Worm (Caenorhabditis elegans) whole organism, late embryonic: Measurements from ENCODE around the gene F53A2.3.

ENCODE experiments used
- C08G9.2 ChIP-seq: sonication (generic microtip); optimal IDR thresholded peaks from 2 replicates; lab custom pipeline; 2016; ENCODE audit warnings: mild to moderate bottlenecking, missing genetic modification characterization, moderate library complexity, missing compliant biosample characterization
- F13H6.1 ChIP-seq: sonication (generic microtip); optimal IDR thresholded peaks from 2 replicates; lab custom pipeline; 2016; ENCODE audit warnings: missing genetic modification characterization, missing compliant biosample characterization
- ahr-1 ChIP-seq: sonication (generic microtip); optimal IDR thresholded peaks from 2 replicates; lab custom pipeline; 2016; ENCODE audit warnings: missing genetic modification characterization, missing compliant biosample characterization
- ama-1 ChIP-seq: fragments of 150-350 bp; optimal IDR thresholded peaks from 2 replicates; lab custom pipeline; 2014
- ceh-2 ChIP-seq: sonication (generic microtip); optimal IDR thresholded peaks from 2 replicates; lab custom pipeline; 2016; ENCODE audit warnings: missing genotype, missing genetic modification characterization, missing compliant biosample characterization
- ceh-24 ChIP-seq: sonication (generic microtip); optimal IDR thresholded peaks from 2 replicates; lab custom pipeline; 2016; ENCODE audit warnings: mild to moderate bottlenecking, missing genetic modification characterization, missing compliant biosample characterization
- ceh-30 ChIP-seq: fragments of 150-350 bp; optimal IDR thresholded peaks from 2 replicates; lab custom pipeline; 2014; ENCODE audit warnings: missing biosample characterization, missing genetic modification characterization
- ceh-34 ChIP-seq: sonication (generic microtip); optimal IDR thresholded peaks from 2 replicates; lab custom pipeline; 2016; ENCODE audit warnings: mild to moderate bottlenecking, missing genetic modification characterization, missing compliant biosample characterization
- ceh-9 ChIP-seq: sonication (generic microtip); optimal IDR thresholded peaks from 2 replicates; lab custom pipeline; 2016; ENCODE audit warnings: mild to moderate bottlenecking, missing genetic modification characterization, inconsistent platforms, missing compliant biosample characterization
- che-1 ChIP-seq: sonication (generic microtip); optimal IDR thresholded peaks from 2 replicates; lab custom pipeline; 2016; ENCODE audit warnings: mild to moderate bottlenecking, missing genetic modification characterization, missing compliant biosample characterization
- dmd-4 ChIP-seq: sonication (generic microtip); optimal IDR thresholded peaks from 2 replicates; lab custom pipeline; 2016; ENCODE audit warnings: borderline replicate concordance, missing genetic modification characterization, missing compliant biosample characterization
- dve-1 ChIP-seq: sonication (generic microtip); optimal IDR thresholded peaks from 2 replicates; lab custom pipeline; 2017; ENCODE audit warnings: antibody characterized with exemption, mild to moderate bottlenecking, missing genetic modification characterization, missing compliant biosample characterization
- elt-2 ChIP-seq: sonication (generic microtip); optimal IDR thresholded peaks from 2 replicates; lab custom pipeline; 2016; ENCODE audit warnings: missing genetic modification reagents, missing genetic modification characterization, missing compliant biosample characterization
- fax-1 ChIP-seq: sonication (generic microtip); optimal IDR thresholded peaks from 2 replicates; lab custom pipeline; 2016; ENCODE audit warnings: missing genotype, missing genetic modification characterization, missing compliant biosample characterization
- fkh-10 ChIP-seq: fragments of 150-350 bp; optimal IDR thresholded peaks from 2 replicates; lab custom pipeline; 2014; ENCODE audit warnings: missing biosample characterization, missing genetic modification reagents, missing genetic modification characterization
- fkh-6 ChIP-seq: sonication (generic microtip); optimal IDR thresholded peaks from 2 replicates; lab custom pipeline; 2016; ENCODE audit warnings: missing genetic modification characterization, missing compliant biosample characterization
- hlh-15 ChIP-seq: sonication (generic microtip); optimal IDR thresholded peaks from 2 replicates; lab custom pipeline; 2016; ENCODE audit warnings: missing genetic modification characterization, missing compliant biosample characterization
- hlh-30 ChIP-seq: sonication (generic microtip); optimal IDR thresholded peaks from 2 replicates; lab custom pipeline; 2017; ENCODE audit warnings: antibody characterized with exemption, missing genetic modification characterization, missing compliant biosample characterization; ENCODE audit not compliant: insufficient read depth
- hlh-8 ChIP-seq: sonication (generic microtip); optimal IDR thresholded peaks from 2 replicates; lab custom pipeline; 2016; ENCODE audit warnings: missing genotype, missing genetic modification characterization, missing compliant biosample characterization
- lin-11 ChIP-seq: fragments of 200-800 bp; sonication (Bioruptor generic); optimal IDR thresholded peaks from 2 replicates; lab custom pipeline; 2018; ENCODE audit warnings: mild to moderate bottlenecking, missing genetic modification characterization, missing compliant biosample characterization
- madf-2 ChIP-seq: sonication (generic microtip); optimal IDR thresholded peaks from 2 replicates; lab custom pipeline; 2017; ENCODE audit warnings: missing genetic modification characterization, missing compliant biosample characterization
- mec-3 ChIP-seq: sonication (generic microtip); optimal IDR thresholded peaks from 2 replicates; lab custom pipeline; 2016; ENCODE audit warnings: borderline replicate concordance, missing genetic modification characterization, missing compliant biosample characterization
- nfya-1 ChIP-seq: sonication (generic microtip); optimal IDR thresholded peaks from 2 replicates; lab custom pipeline; 2017; ENCODE audit warnings: missing genetic modification characterization, mild to moderate bottlenecking, missing compliant biosample characterization, antibody characterized with exemption, moderate library complexity
- nhr-11 ChIP-seq: fragments of 150-350 bp; optimal IDR thresholded peaks from 2 replicates; lab custom pipeline; 2014; ENCODE audit warnings: missing biosample characterization, missing genetic modification characterization
- npax-4 ChIP-seq: sonication (generic microtip); optimal IDR thresholded peaks from 2 replicates; lab custom pipeline; 2016; ENCODE audit warnings: missing genetic modification characterization, missing compliant biosample characterization
- odd-2 ChIP-seq: sonication (generic microtip); optimal IDR thresholded peaks from 2 replicates; lab custom pipeline; 2017; ENCODE audit warnings: antibody characterized with exemption, mild to moderate bottlenecking, missing genetic modification characterization, missing compliant biosample characterization
- pat-9 ChIP-seq: fragments of 200-800 bp; sonication (Bioruptor generic); optimal IDR thresholded peaks from 2 replicates; lab custom pipeline; 2018; ENCODE audit warnings: mild to moderate bottlenecking, missing genetic modification characterization, moderate library complexity, missing compliant biosample characterization
- pax-1 ChIP-seq: fragments of 150-350 bp; optimal IDR thresholded peaks from 2 replicates; lab custom pipeline; 2014; ENCODE audit warnings: missing biosample characterization, missing genetic modification characterization
- pros-1 ChIP-seq: fragments of 150-350 bp; optimal IDR thresholded peaks from 2 replicates; lab custom pipeline; 2014; ENCODE audit warnings: missing biosample characterization, missing genetic modification reagents, missing genetic modification characterization
- ref-2 ChIP-seq: sonication (generic microtip); optimal IDR thresholded peaks from 2 replicates; lab custom pipeline; 2016; ENCODE audit warnings: missing genetic modification characterization, missing compliant biosample characterization
- sdc-2 ChIP-seq: sonication (generic microtip); optimal IDR thresholded peaks from 2 replicates; lab custom pipeline; 2016; ENCODE audit warnings: missing genotype, missing genetic modification characterization, missing compliant biosample characterization
- tbx-2 ChIP-seq: sonication (generic microtip); optimal IDR thresholded peaks from 2 replicates; lab custom pipeline; 2016; ENCODE audit warnings: missing genetic modification characterization, missing compliant biosample characterization
- unc-55 ChIP-seq: sonication (generic microtip); optimal IDR thresholded peaks from 2 replicates; lab custom pipeline; 2017; ENCODE audit warnings: missing biosample characterization, missing genetic modification reagents, missing genetic modification characterization
- ztf-16 ChIP-seq: sonication (generic microtip); optimal IDR thresholded peaks from 2 replicates; lab custom pipeline; 2017; ENCODE audit warnings: missing genetic modification characterization, missing compliant biosample characterization

F53A2.3 gene

DNA sequence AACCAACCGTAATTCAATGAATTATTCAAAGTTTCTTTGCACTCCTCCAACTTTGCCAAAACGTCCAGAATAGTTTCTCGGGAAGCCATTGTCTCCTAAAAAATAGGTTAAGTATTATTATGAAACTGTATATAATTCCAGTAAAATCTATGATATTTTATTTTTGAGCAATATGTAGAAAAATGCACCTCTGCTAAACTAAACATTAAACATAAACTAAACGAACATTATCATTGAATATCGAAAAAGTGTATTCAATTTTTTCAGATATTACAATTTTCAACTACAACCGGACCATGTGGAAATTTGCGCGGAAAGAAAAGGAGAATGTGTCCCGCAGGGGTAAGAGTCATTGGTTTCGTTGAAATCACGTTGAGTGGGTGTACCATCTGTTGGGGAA lies at the start of gene F53A2.3:
Gene F53A2.3 (minus strand): TSS at position 101 of the 400 bp plus-strand sequence.
- TF ChIP-seq C08G9.2 (tag; lab: Kevin White, UChicago) (no peak), ceh-34 (tag; lab: Kevin White, UChicago) (no peak), tbx-2 (tag; lab: Kevin White, UChicago) (no peak), ceh-30 (tag; lab: Kevin White, UChicago) (no peak), pros-1 (tag; lab: Kevin White, UChicago) (no peak), F13H6.1 (tag; lab: Kevin White, UChicago) (no peak), fkh-6 (tag; lab: Kevin White, UChicago) (no peak), dmd-4 (tag; lab: Kevin White, UChicago) (no peak)

DNA sequence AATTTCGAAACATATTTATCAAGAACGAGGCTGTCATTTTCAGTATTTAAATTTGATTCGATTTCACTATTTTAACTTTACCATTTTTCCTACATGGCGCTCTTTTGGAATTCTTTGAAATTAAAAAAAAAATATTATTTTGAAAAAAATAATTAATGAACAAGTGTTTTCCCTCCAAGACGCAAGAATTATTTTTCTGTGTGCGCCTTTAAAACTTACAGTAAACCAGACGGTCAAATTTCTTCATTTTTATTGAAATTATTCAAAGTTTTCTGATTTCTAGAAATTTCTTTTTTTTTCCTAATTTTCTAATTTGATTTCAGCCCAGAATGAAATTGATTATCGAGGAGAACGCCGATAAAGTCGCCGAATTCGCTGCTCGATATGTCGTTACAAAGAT lies 49.5 kb upstream of the F53A2.3 start, which contains the start of gene T03F6.3:
Gene T03F6.3 (plus strand): TSS at position 318 of the 400 bp plus-strand sequence.
- TF ChIP-seq pat-9: no peak
- TF ChIP-seq ama-1 (lab: Kevin White, UChicago): no peak
- no peak for TF ChIP-seq odd-2 (tag; lab: Kevin White, UChicago)
- TF ChIP-seq lin-11 (tag; lab: Kevin White, UChicago): no peak
- no peak for TF ChIP-seq pax-1
- TF ChIP-seq hlh-30 (tag; lab: Kevin White, UChicago): no peak
- TF ChIP-seq ref-2 (tag; lab: Kevin White, UChicago): no peak
- TF ChIP-seq npax-4 (tag; lab: Kevin White, UChicago): no peak
- no peak for TF ChIP-seq mec-3 (tag; lab: Kevin White, UChicago)
- TF ChIP-seq ceh-9 (tag; lab: Kevin White, UChicago): no peak
- no peak for TF ChIP-seq sdc-2
- TF ChIP-seq madf-2 (tag; lab: Kevin White, UChicago): no peak
- no peak for TF ChIP-seq fkh-10
- no peak for TF ChIP-seq hlh-8
- no peak for TF ChIP-seq che-1 (tag; lab: Kevin White, UChicago)
- TF ChIP-seq fax-1: no peak
- TF ChIP-seq unc-55 (GFP tag; lab: Kevin White, UChicago): no peak
- TF ChIP-seq ceh-24 (tag; lab: Kevin White, UChicago): no peak
- no peak for TF ChIP-seq ceh-2 (tag; lab: Kevin White, UChicago)
- TF ChIP-seq elt-2 (tag; lab: Kevin White, UChicago): no peak

DNA sequence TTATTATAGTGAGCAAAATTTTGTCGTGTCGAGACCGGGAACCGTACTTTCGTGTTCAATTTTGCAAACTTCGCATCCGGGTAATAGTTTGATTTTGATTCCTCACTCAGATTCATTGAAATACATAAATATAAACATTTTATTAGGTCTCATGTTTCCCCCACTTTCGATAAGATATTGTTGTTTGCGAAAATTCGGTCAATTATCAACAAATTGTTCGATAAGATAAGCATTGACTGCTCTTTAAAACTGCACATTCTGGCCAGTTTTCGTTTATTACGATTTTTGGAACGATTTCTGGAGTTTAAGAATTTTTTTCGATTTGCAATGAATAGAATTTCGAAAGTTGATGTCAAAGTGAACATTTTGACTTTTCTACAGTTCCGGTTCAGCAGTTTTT lies 49.0 kb upstream of the F53A2.3 start:
- TF ChIP-seq elt-2 (tag; lab: Kevin White, UChicago): peak; percentile 92
- no peak for TF ChIP-seq ztf-16 (tag; lab: Kevin White, UChicago)
- TF ChIP-seq, all 69 proteins: peak for 1

DNA sequence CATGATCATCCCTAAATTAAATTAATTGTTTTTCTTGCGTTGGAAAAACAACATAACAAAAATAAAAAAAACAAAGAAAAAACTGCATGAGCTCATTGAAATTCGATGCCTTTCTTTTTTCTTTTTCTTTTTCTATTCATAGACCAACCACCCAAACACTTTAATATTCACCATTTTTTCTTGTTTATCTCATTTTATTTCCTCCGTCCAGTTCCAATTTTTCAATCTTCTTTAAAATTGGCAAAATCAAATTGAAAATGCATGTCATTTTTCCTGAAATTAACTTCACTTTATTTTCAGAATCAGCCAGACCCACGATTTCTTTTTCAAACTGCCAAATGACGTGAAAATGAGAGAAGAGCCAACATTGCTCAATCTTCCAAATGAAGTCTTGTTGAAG lies 46.3 kb upstream of the F53A2.3 start, which contains the start of gene T03F6.4:
Gene T03F6.4 (plus strand): TSS at position 301 of the 400 bp plus-strand sequence.
- TF ChIP-seq madf-2 (tag; lab: Kevin White, UChicago): no peak
- TF ChIP-seq nhr-11 (tag; lab: Kevin White, UChicago): no peak
- no peak for TF ChIP-seq ceh-24 (tag; lab: Kevin White, UChicago)
- TF ChIP-seq hlh-15 (tag; lab: Kevin White, UChicago): no peak
- no peak for TF ChIP-seq ahr-1
- TF ChIP-seq dve-1 (tag; lab: Kevin White, UChicago): no peak

DNA sequence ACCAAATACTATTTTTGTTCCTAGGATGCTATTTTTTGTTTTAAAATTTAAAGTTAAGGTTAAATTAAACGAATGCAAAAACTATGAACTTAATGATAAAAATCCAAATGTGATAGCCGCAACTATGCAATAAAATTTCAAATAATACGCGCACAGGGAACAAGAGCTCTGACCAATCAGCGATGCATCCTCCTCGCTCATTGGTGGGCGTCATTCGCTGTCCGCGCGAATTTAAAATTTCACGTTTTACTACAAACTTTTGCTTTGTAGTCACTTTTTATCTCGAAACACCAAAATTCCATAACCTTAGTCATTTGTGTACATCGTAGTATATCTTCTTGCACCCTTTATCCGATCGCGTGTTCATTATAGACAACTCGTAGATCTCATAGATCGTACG lies 43.6 kb upstream of the F53A2.3 start:
- TF ChIP-seq ceh-30 (tag; lab: Kevin White, UChicago): no peak
- peak; percentile 58 for TF ChIP-seq nfya-1 (tag; lab: Kevin White, UChicago)
